Worm (Caenorhabditis elegans) whole organism, L2 larva: ENCODE data around the gene T09B9.3.

Experiments used
- ceh-82 ChIP-seq: fragments of 150-350 bp; optimal IDR thresholded peaks from 2 replicates; lab custom pipeline; 2014; ENCODE audit warnings: missing biosample characterization, missing genetic modification characterization
- egl-27 ChIP-seq: sonication (generic microtip); optimal IDR thresholded peaks from 3 replicates; lab custom pipeline; 2017; ENCODE audit warnings: missing biosample characterization, missing genetic modification reagents, missing genetic modification characterization

- TF ChIP-seq ceh-82 (tag; lab: Kevin White, UChicago) (no peak), egl-27 (tag; lab: Kevin White, UChicago) (no peak)
Observed at ce11 chrX:9719070-9719469, 42.1 kb downstream of the T09B9.3 start.
